Worm (Caenorhabditis elegans) whole organism, L3 larva: ENCODE measurements around the gene vkmt-1.

Experiments used
- ZK546.5 ChIP-seq: sonication (generic microtip); optimal IDR thresholded peaks from 2 replicates; lab custom pipeline; 2017; ENCODE audit warnings: missing biosample characterization, missing genetic modification characterization
- ama-1 ChIP-seq: fragments of 150-350 bp; optimal IDR thresholded peaks from 2 replicates; lab custom pipeline; 2018
- ceh-82 ChIP-seq: fragments of 150-350 bp; optimal IDR thresholded peaks from 2 replicates; lab custom pipeline; 2014; ENCODE audit warnings: missing biosample characterization, missing genetic modification characterization
- egl-27 ChIP-seq: sonication (generic microtip); optimal IDR thresholded peaks from 4 replicates; lab custom pipeline; 2017; ENCODE audit warnings: missing biosample characterization, missing genetic modification reagents, missing genetic modification characterization
- fkh-10 ChIP-seq: sonication (generic microtip); optimal IDR thresholded peaks from 2 replicates; lab custom pipeline; 2017; ENCODE audit warnings: missing biosample characterization, missing genetic modification reagents, missing genetic modification characterization
- lin-15B ChIP-seq: fragments of 150-350 bp; optimal IDR thresholded peaks from 2 replicates; lab custom pipeline; 2014; ENCODE audit warnings: missing biosample characterization, missing genetic modification characterization
- nhr-12 ChIP-seq: fragments of 150-350 bp; optimal IDR thresholded peaks from 2 replicates; lab custom pipeline; 2014; ENCODE audit warnings: missing biosample characterization, missing genetic modification characterization
- nhr-237 ChIP-seq: fragments of 150-350 bp; optimal IDR thresholded peaks from 2 replicates; lab custom pipeline; 2014; ENCODE audit warnings: missing biosample characterization, missing genetic modification characterization
- nhr-77 ChIP-seq: fragments of 150-350 bp; optimal IDR thresholded peaks from 2 replicates; lab custom pipeline; 2014; ENCODE audit warnings: missing biosample characterization, missing genetic modification characterization
- pha-4 ChIP-seq: fragments of 150-350 bp; optimal IDR thresholded peaks from 2 replicates; lab custom pipeline; 2014; ENCODE audit warnings: missing biosample characterization, missing genetic modification reagents, missing genetic modification characterization
- skn-1 ChIP-seq: fragments of 150-350 bp; optimal IDR thresholded peaks from 2 replicates; lab custom pipeline; 2014; ENCODE audit warnings: missing biosample characterization, missing genetic modification characterization
- snpc-4 ChIP-seq: fragments of 150-350 bp; optimal IDR thresholded peaks from 2 replicates; lab custom pipeline; 2014; ENCODE audit warnings: missing biosample characterization, missing genetic modification characterization
- tbx-2 ChIP-seq: sonication (generic microtip); optimal IDR thresholded peaks from 2 replicates; lab custom pipeline; 2016; ENCODE audit warnings: mild to moderate bottlenecking, missing genetic modification characterization, missing compliant biosample characterization
- zag-1 ChIP-seq: fragments of 150-350 bp; optimal IDR thresholded peaks from 2 replicates; lab custom pipeline; 2014; ENCODE audit warnings: missing biosample characterization, missing genetic modification characterization

- no peak for TF ChIP-seq skn-1 (tag; lab: Kevin White, UChicago)
- TF ChIP-seq tbx-2 (tag; lab: Kevin White, UChicago) = no peak
- TF ChIP-seq nhr-77 = no peak
- TF ChIP-seq fkh-10 (GFP tag; lab: Kevin White, UChicago) = no peak
- no peak for TF ChIP-seq lin-15B (tag; lab: Kevin White, UChicago)
- TF ChIP-seq snpc-4 (tag; lab: Kevin White, UChicago) = no peak
- no peak for TF ChIP-seq zag-1 (tag; lab: Kevin White, UChicago)
- TF ChIP-seq nhr-12 (tag; lab: Kevin White, UChicago) = no peak
- TF ChIP-seq ZK546.5 (tag; lab: Kevin White, UChicago) = no peak
- no peak for TF ChIP-seq ama-1
- TF ChIP-seq pha-4 = no peak
- TF ChIP-seq ceh-82 (tag; lab: Kevin White, UChicago) = no peak
- TF ChIP-seq nhr-237 (tag; lab: Kevin White, UChicago) = no peak
- no peak for TF ChIP-seq egl-27
Measured at ce11 chrIV:12275892-12276291, 2.6 kb upstream of the vkmt-1 start, which contains the start of gene vps-8.
